Comparison of ENCODE assay signal across 1 fruit fly cellular context in the genomic region with DNA sequence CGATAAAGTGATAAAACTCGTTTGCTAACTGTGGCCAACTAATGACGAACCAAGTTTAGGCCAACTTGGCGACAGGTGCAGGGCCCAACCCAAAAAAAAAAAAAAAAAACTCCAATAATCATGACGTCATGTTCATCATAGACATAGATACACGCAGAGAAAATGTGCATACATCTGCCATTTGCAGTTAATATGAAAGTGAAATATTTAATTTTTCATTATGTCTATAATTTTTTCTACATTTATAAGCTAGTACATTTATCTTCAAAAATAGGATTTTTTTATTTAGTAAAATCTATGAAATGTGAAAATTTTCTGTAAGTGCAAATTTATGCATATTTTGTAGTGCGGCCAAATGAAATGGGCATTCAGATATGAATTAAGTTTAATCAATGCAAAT.
TF ChIP-seq lines count a peak whose summit lies in the region.

No protein-coding gene starts in this region.

TF ChIP-seq in whole organism, embryonic, 481 proteins besides CTCF, POLR2A, EP300 and RAD21 (continued from another document and continues in another):
- peak; percentile 37 for TF ChIP-seq CrebB (tag; optimal IDR thresholded peaks at IDR 0.05; lab: Kevin White, UChicago)
- TF ChIP-seq CG13424 (tag; optimal IDR thresholded peaks at IDR 0.05; lab: Kevin White, UChicago) = peak; percentile 71
- TF ChIP-seq Dp (GFP tag; optimal IDR thresholded peaks at IDR 0.05; lab: Kevin White, UChicago) = no peak
- TF ChIP-seq tgo (GFP tag; IDR thresholded peaks at IDR 0.05; lab: Robert Waterston, UW) = peak; percentile 84
- 0 out of 2 replicates have a peak, but pooled peaks have one; percentile 27 for TF ChIP-seq CG4360 (GFP tag; IDR thresholded peaks at IDR 0.05; lab: Robert Waterston, UW)
- TF ChIP-seq CG31441 (GFP tag; IDR thresholded peaks at IDR 0.05; lab: Robert Waterston, UW) = peak; percentile 91
- no peak for TF ChIP-seq CG10274 (GFP tag; optimal IDR thresholded peaks at IDR 0.05; lab: Kevin White, UChicago)
- TF ChIP-seq CG8388 (GFP tag; optimal IDR thresholded peaks at IDR 0.05; lab: Kevin White, UChicago) = peak; percentile 72
- TF ChIP-seq CG10959 (GFP tag; IDR thresholded peaks at IDR 0.05; lab: Robert Waterston, UW) = no peak
- peak; percentile 67 for TF ChIP-seq CG2120 (GFP tag; optimal IDR thresholded peaks at IDR 0.05; lab: Kevin White, UChicago)
- TF ChIP-seq pfk (GFP tag; optimal IDR thresholded peaks at IDR 0.05; lab: Kevin White, UChicago) = no peak
- peak; percentile 66; the same call in 2 of the 3 replicates for TF ChIP-seq CG11456 (GFP tag; IDR thresholded peaks at IDR 0.05; lab: Robert Waterston, UW)
- TF ChIP-seq ttk (GFP tag; IDR thresholded peaks at IDR 0.05; lab: Robert Waterston, UW) = peak; percentile 80
- TF ChIP-seq Optix (GFP tag; IDR thresholded peaks at IDR 0.05; lab: Robert Waterston, UW) = no peak
- peak; percentile 60 for TF ChIP-seq fd3F (GFP tag; optimal IDR thresholded peaks at IDR 0.05; lab: Kevin White, UChicago)
- no peak for TF ChIP-seq CG6254 (GFP tag; optimal IDR thresholded peaks at IDR 0.05; lab: Kevin White, UChicago)
- peak; percentile 81 for TF ChIP-seq Sox102F (GFP tag; optimal IDR thresholded peaks at IDR 0.05; lab: Kevin White, UChicago)
- no peak for TF ChIP-seq pan (optimal IDR thresholded peaks at IDR 0.05; lab: Kevin White, UChicago)
- TF ChIP-seq pan (GFP tag; optimal IDR thresholded peaks at IDR 0.05 in 1 of 2, IDR thresholded peaks at IDR 0.05 in 1 of 2) = peak in 1 of 2 experiments; percentile 88
- TF ChIP-seq CG3407 (GFP tag; optimal IDR thresholded peaks at IDR 0.05; lab: Kevin White, UChicago) = peak; percentile 20
- TF ChIP-seq CG8765 (GFP tag; IDR thresholded peaks at IDR 0.05; lab: Robert Waterston, UW) = no peak
- TF ChIP-seq gfzf (GFP tag; optimal IDR thresholded peaks at IDR 0.05; lab: Kevin White, UChicago) = no peak
- peak; percentile 82 for TF ChIP-seq CG6689 (GFP tag; IDR thresholded peaks at IDR 0.05; lab: Robert Waterston, UW)
- no peak for TF ChIP-seq da (GFP tag; optimal IDR thresholded peaks at IDR 0.05; lab: Kevin White, UChicago)
- peak; percentile 63 for TF ChIP-seq lilli (GFP tag; optimal IDR thresholded peaks at IDR 0.05; lab: Kevin White, UChicago)
- peak; percentile 63 for TF ChIP-seq CG9817 (tag; optimal IDR thresholded peaks at IDR 0.05; lab: Kevin White, UChicago)
- TF ChIP-seq hkb (optimal IDR thresholded peaks at IDR 0.05; lab: Kevin White, UChicago) = no peak
- TF ChIP-seq hkb (GFP tag; IDR thresholded peaks at IDR 0.05; lab: Robert Waterston, UW) = peak; percentile 62
- no peak for TF ChIP-seq emc (GFP tag; optimal IDR thresholded peaks at IDR 0.05; lab: Kevin White, UChicago)
- TF ChIP-seq ci (GFP tag; IDR thresholded peaks at IDR 0.05; lab: Robert Waterston, UW) = peak; percentile 86
- peak; percentile 43 for TF ChIP-seq Meics (GFP tag; optimal IDR thresholded peaks at IDR 0.05; lab: Kevin White, UChicago)
- peak; percentile 69 for TF ChIP-seq Oaz (GFP tag; IDR thresholded peaks at IDR 0.05; lab: Robert Waterston, UW)
- no peak for TF ChIP-seq CG8478 (optimal IDR thresholded peaks at IDR 0.05; lab: Kevin White, UChicago)
- TF ChIP-seq toy (GFP tag; IDR thresholded peaks at IDR 0.05; lab: Robert Waterston, UW) = peak; percentile 15; the same call in 1 of the 2 replicates
- no peak for TF ChIP-seq CG4854 (GFP tag; optimal IDR thresholded peaks at IDR 0.05; lab: Kevin White, UChicago)
- peak; percentile 68 for TF ChIP-seq CG31224 (GFP tag; IDR thresholded peaks at IDR 0.05; lab: Robert Waterston, UW)
- TF ChIP-seq prd (optimal IDR thresholded peaks at IDR 0.05; lab: Kevin White, UChicago) = no peak
- peak; percentile 88 for TF ChIP-seq prd (GFP tag; IDR thresholded peaks at IDR 0.05; lab: Robert Waterston, UW)
- peak; percentile 21; the same call in 1 of the 2 replicates for TF ChIP-seq bowl (GFP tag; IDR thresholded peaks at IDR 0.05; lab: Robert Waterston, UW)
- peak; percentile 58 for TF ChIP-seq tap (tag; optimal IDR thresholded peaks at IDR 0.05; lab: Kevin White, UChicago)
- TF ChIP-seq CG14441 (GFP tag; IDR thresholded peaks at IDR 0.05; lab: Robert Waterston, UW) = peak; percentile 87
- peak; percentile 76 for TF ChIP-seq CG18262 (tag; optimal IDR thresholded peaks at IDR 0.05; lab: Kevin White, UChicago)
- TF ChIP-seq vfl (GFP tag; optimal IDR thresholded peaks at IDR 0.05; lab: Kevin White, UChicago) = no peak
- peak; percentile 84 for TF ChIP-seq CG17361 (GFP tag; IDR thresholded peaks at IDR 0.05; lab: Robert Waterston, UW)
- TF ChIP-seq CG7271 (tag; optimal IDR thresholded peaks at IDR 0.05; lab: Kevin White, UChicago) = no peak
- no peak for TF ChIP-seq Sin3A (optimal IDR thresholded peaks at IDR 0.05; lab: Kevin White, UChicago)
- TF ChIP-seq Dek (tag; optimal IDR thresholded peaks at IDR 0.05; lab: Kevin White, UChicago) = peak; percentile 60
- no peak for TF ChIP-seq Myb (GFP tag; optimal IDR thresholded peaks at IDR 0.05; lab: Kevin White, UChicago)
- TF ChIP-seq Fer1 (GFP tag; optimal IDR thresholded peaks at IDR 0.05; lab: Kevin White, UChicago) = peak; percentile 37
- TF ChIP-seq CG18764 (GFP tag; optimal IDR thresholded peaks at IDR 0.05; lab: Kevin White, UChicago) = peak; percentile 1
- TF ChIP-seq caup (GFP tag; optimal IDR thresholded peaks at IDR 0.05; lab: Kevin White, UChicago; ENCODE audit: severe bottlenecking) = peak; percentile 27
- no peak for TF ChIP-seq CG34224 (GFP tag; IDR thresholded peaks at IDR 0.05; lab: Robert Waterston, UW; ENCODE audit: partially characterized antibody)
- peak in 1 of 2 experiments; percentile 45 for TF ChIP-seq Hr78 (GFP tag; optimal IDR thresholded peaks at IDR 0.05; lab: Kevin White, UChicago)
- peak; percentile 41 for TF ChIP-seq odd (GFP tag; optimal IDR thresholded peaks at IDR 0.05; lab: Kevin White, UChicago)
- 0 out of 2 replicates have a peak, but pooled peaks have one; percentile 23 for TF ChIP-seq sens-2 (GFP tag; IDR thresholded peaks at IDR 0.05; lab: Robert Waterston, UW)
- TF ChIP-seq CG34422 (GFP tag; IDR thresholded peaks at IDR 0.05; lab: Robert Waterston, UW) = peak; percentile 83
- no peak for TF ChIP-seq Spps (tag; optimal IDR thresholded peaks at IDR 0.05; lab: Kevin White, UChicago)
- TF ChIP-seq CG13775 (GFP tag; optimal IDR thresholded peaks at IDR 0.05; lab: Kevin White, UChicago) = peak; percentile 32
- peak; percentile 70 for TF ChIP-seq H2.0 (GFP tag; IDR thresholded peaks at IDR 0.05; lab: Robert Waterston, UW)
- TF ChIP-seq CG8089 (GFP tag; optimal IDR thresholded peaks at IDR 0.05; lab: Kevin White, UChicago) = no peak
- peak; percentile 67 for TF ChIP-seq B-H1 (GFP tag; IDR thresholded peaks at IDR 0.05; lab: Robert Waterston, UW)
- peak; percentile 16 for TF ChIP-seq CG3281 (GFP tag; optimal IDR thresholded peaks at IDR 0.05; lab: Kevin White, UChicago)
- TF ChIP-seq CG10654 (GFP tag; optimal IDR thresholded peaks at IDR 0.05; lab: Kevin White, UChicago) = peak; percentile 41
- peak; percentile 33 for TF ChIP-seq CG1529 (GFP tag; optimal IDR thresholded peaks at IDR 0.05; lab: Kevin White, UChicago)
- TF ChIP-seq Atf-2 (GFP tag; optimal IDR thresholded peaks at IDR 0.05; lab: Kevin White, UChicago) = peak; percentile 16
- TF ChIP-seq zf30C (GFP tag; optimal IDR thresholded peaks at IDR 0.05; lab: Kevin White, UChicago) = no peak
- no peak for TF ChIP-seq h (optimal IDR thresholded peaks at IDR 0.05; lab: Kevin White, UChicago)
- 0 out of 3 replicates have a peak, but pooled peaks have one; percentile 45 for TF ChIP-seq C15 (GFP tag; IDR thresholded peaks at IDR 0.05; lab: Robert Waterston, UW)
- TF ChIP-seq CG8281 (tag; optimal IDR thresholded peaks at IDR 0.05; lab: Kevin White, UChicago) = no peak
- TF ChIP-seq CG17912 (GFP tag; optimal IDR thresholded peaks at IDR 0.05; lab: Kevin White, UChicago) = no peak
- no peak for TF ChIP-seq pum (GFP tag; optimal IDR thresholded peaks at IDR 0.05; lab: Kevin White, UChicago)
- TF ChIP-seq tin (GFP tag; optimal IDR thresholded peaks at IDR 0.05; lab: Kevin White, UChicago) = peak; percentile 24
- peak; percentile 75 for TF ChIP-seq grau (tag; optimal IDR thresholded peaks at IDR 0.05; lab: Kevin White, UChicago)
- TF ChIP-seq zen (tag; optimal IDR thresholded peaks at IDR 0.05; lab: Kevin White, UChicago) = peak; percentile 30
- TF ChIP-seq Nf-YB (GFP tag; optimal IDR thresholded peaks at IDR 0.05; lab: Kevin White, UChicago) = peak; percentile 42
- TF ChIP-seq MTF-1 (GFP tag; optimal IDR thresholded peaks at IDR 0.05; lab: Kevin White, UChicago; ENCODE audit: borderline replicate concordance) = no peak
- TF ChIP-seq dimm (GFP tag; IDR thresholded peaks at IDR 0.05; lab: Robert Waterston, UW) = peak; percentile 46
- TF ChIP-seq Opbp (GFP tag; IDR thresholded peaks at IDR 0.05; lab: Robert Waterston, UW; ENCODE audit: partially characterized antibody) = no peak
- TF ChIP-seq CG15269 (tag; optimal IDR thresholded peaks at IDR 0.05; lab: Kevin White, UChicago) = peak; percentile 83
- peak; percentile 62; the same call in 1 of the 3 replicates for TF ChIP-seq ken (GFP tag; IDR thresholded peaks at IDR 0.05; lab: Robert Waterston, UW)
- TF ChIP-seq gcm (GFP tag; optimal IDR thresholded peaks at IDR 0.05; lab: Kevin White, UChicago) = peak; percentile 46
- peak; percentile 74 for TF ChIP-seq CG8924 (tag; optimal IDR thresholded peaks at IDR 0.05; lab: Kevin White, UChicago)
- TF ChIP-seq ewg (GFP tag; optimal IDR thresholded peaks at IDR 0.05; lab: Kevin White, UChicago) = peak; percentile 9
- peak; percentile 50 for TF ChIP-seq cwo (GFP tag; optimal IDR thresholded peaks at IDR 0.05; lab: Kevin White, UChicago)
- no peak for TF ChIP-seq Bgb (GFP tag; IDR thresholded peaks at IDR 0.05; lab: Robert Waterston, UW; ENCODE audit: partially characterized antibody)
- TF ChIP-seq lab (GFP tag; optimal IDR thresholded peaks at IDR 0.05; lab: Kevin White, UChicago) = peak; percentile 60
- no peak for TF ChIP-seq hb (GFP tag; IDR thresholded peaks at IDR 0.05; lab: Robert Waterston, UW; ENCODE audit: partially characterized antibody)
- TF ChIP-seq shn (GFP tag; optimal IDR thresholded peaks at IDR 0.05; lab: Kevin White, UChicago) = no peak
- peak; percentile 86 for TF ChIP-seq CG17328 (GFP tag; IDR thresholded peaks at IDR 0.05; lab: Robert Waterston, UW)
- no peak for TF ChIP-seq Mad (GFP tag; optimal IDR thresholded peaks at IDR 0.05; lab: Kevin White, UChicago)
- TF ChIP-seq Hr51 (GFP tag; optimal IDR thresholded peaks at IDR 0.05; lab: Kevin White, UChicago) = peak; percentile 12 to 87
- TF ChIP-seq HLH4C (GFP tag; IDR thresholded peaks at IDR 0.05; lab: Robert Waterston, UW; ENCODE audit: partially characterized antibody) = no peak
- peak; percentile 45 for TF ChIP-seq sens (GFP tag; lab: Kevin White, UChicago)
- TF ChIP-seq Dll (GFP tag; IDR thresholded peaks at IDR 0.05; lab: Robert Waterston, UW; ENCODE audit: partially characterized antibody) = no peak
- peak; percentile 32 for TF ChIP-seq ind (GFP tag; optimal IDR thresholded peaks at IDR 0.05; lab: Kevin White, UChicago)
- TF ChIP-seq ac (GFP tag; optimal IDR thresholded peaks at IDR 0.05; lab: Kevin White, UChicago) = no peak
- TF ChIP-seq Mes4 (GFP tag; optimal IDR thresholded peaks at IDR 0.05; lab: Kevin White, UChicago) = no peak
- TF ChIP-seq Pdp1 (GFP tag; optimal IDR thresholded peaks at IDR 0.05; lab: Kevin White, UChicago) = peak in 1 of 2 experiments; percentile 35
- TF ChIP-seq MBD-R2 (GFP tag; IDR thresholded peaks at IDR 0.05; lab: Robert Waterston, UW) = no peak
- TF ChIP-seq lbe (GFP tag; optimal IDR thresholded peaks at IDR 0.05; lab: Kevin White, UChicago) = no peak
- TF ChIP-seq Mrtf (GFP tag; IDR thresholded peaks at IDR 0.05; lab: Robert Waterston, UW) = peak; percentile 76; the same call in 2 of the 3 replicates
- peak; percentile 87 for TF ChIP-seq CG17829 (tag; optimal IDR thresholded peaks at IDR 0.05; lab: Kevin White, UChicago)
- TF ChIP-seq p53 (GFP tag; optimal IDR thresholded peaks at IDR 0.05; lab: Kevin White, UChicago) = no peak
- TF ChIP-seq row (GFP tag; IDR thresholded peaks at IDR 0.05; lab: Robert Waterston, UW) = peak; percentile 86
- TF ChIP-seq Hand (GFP tag; optimal IDR thresholded peaks at IDR 0.05; lab: Kevin White, UChicago) = no peak
- TF ChIP-seq CG15514 (GFP tag; optimal IDR thresholded peaks at IDR 0.05; lab: Kevin White, UChicago) = peak; percentile 4
- no peak for TF ChIP-seq luna (GFP tag; optimal IDR thresholded peaks at IDR 0.05; lab: Kevin White, UChicago)
- TF ChIP-seq D19A (tag; optimal IDR thresholded peaks at IDR 0.05; lab: Kevin White, UChicago) = peak; percentile 57
- peak; percentile 26 for TF ChIP-seq abd-A (tag; optimal IDR thresholded peaks at IDR 0.05; lab: Kevin White, UChicago)
- TF ChIP-seq Antp (GFP tag; optimal IDR thresholded peaks at IDR 0.05; lab: Kevin White, UChicago) = no peak
- peak; percentile 8 for TF ChIP-seq Vsx1 (GFP tag; optimal IDR thresholded peaks at IDR 0.05; lab: Kevin White, UChicago)
- TF ChIP-seq E2f2 (GFP tag; IDR thresholded peaks at IDR 0.05; lab: Robert Waterston, UW) = peak; percentile 55; the same call in 1 of the 2 replicates
- TF ChIP-seq CG15011 (GFP tag; optimal IDR thresholded peaks at IDR 0.05; lab: Kevin White, UChicago) = no peak
- peak; percentile 9 for TF ChIP-seq nau (GFP tag; optimal IDR thresholded peaks at IDR 0.05; lab: Kevin White, UChicago)
- 0 out of 3 replicates have a peak, but pooled peaks have one; percentile 40 for TF ChIP-seq Dbx (GFP tag; IDR thresholded peaks at IDR 0.05; lab: Robert Waterston, UW)
- peak; percentile 18 for TF ChIP-seq CG12104 (GFP tag; optimal IDR thresholded peaks at IDR 0.05; lab: Kevin White, UChicago)
- peak; percentile 6 for TF ChIP-seq CG18599 (GFP tag; optimal IDR thresholded peaks at IDR 0.05; lab: Kevin White, UChicago)
- peak; percentile 66; the same call in 1 of the 2 replicates for TF ChIP-seq ara (GFP tag; IDR thresholded peaks at IDR 0.05; lab: Robert Waterston, UW)
- TF ChIP-seq CG11085 (GFP tag; IDR thresholded peaks at IDR 0.05; lab: Robert Waterston, UW) = 0 out of 2 replicates have a peak, but pooled peaks have one; percentile 43
- TF ChIP-seq CG4730 (GFP tag; IDR thresholded peaks at IDR 0.05; lab: Robert Waterston, UW) = peak; percentile 52
- TF ChIP-seq kah (GFP tag; optimal IDR thresholded peaks at IDR 0.05; lab: Kevin White, UChicago) = no peak
- peak; percentile 64; the same call in 1 of the 2 replicates for TF ChIP-seq chm (GFP tag; IDR thresholded peaks at IDR 0.05; lab: Robert Waterston, UW)
- peak; percentile 36 for TF ChIP-seq CG13296 (GFP tag; optimal IDR thresholded peaks at IDR 0.05; lab: Kevin White, UChicago)
- TF ChIP-seq CG4424 (GFP tag; optimal IDR thresholded peaks at IDR 0.05; lab: Kevin White, UChicago) = peak; percentile 48
- no peak for TF ChIP-seq repo (GFP tag; optimal IDR thresholded peaks at IDR 0.05; lab: Kevin White, UChicago)
- TF ChIP-seq CG2712 (tag; optimal IDR thresholded peaks at IDR 0.05; lab: Kevin White, UChicago) = peak; percentile 81
